Worm (Caenorhabditis elegans): ENCODE results near the gene F37A4.3.
A peak's percentile ranks its signal among the peaks of the same experiment; 100 is the strongest.

The F37A4.3 gene

DNA sequence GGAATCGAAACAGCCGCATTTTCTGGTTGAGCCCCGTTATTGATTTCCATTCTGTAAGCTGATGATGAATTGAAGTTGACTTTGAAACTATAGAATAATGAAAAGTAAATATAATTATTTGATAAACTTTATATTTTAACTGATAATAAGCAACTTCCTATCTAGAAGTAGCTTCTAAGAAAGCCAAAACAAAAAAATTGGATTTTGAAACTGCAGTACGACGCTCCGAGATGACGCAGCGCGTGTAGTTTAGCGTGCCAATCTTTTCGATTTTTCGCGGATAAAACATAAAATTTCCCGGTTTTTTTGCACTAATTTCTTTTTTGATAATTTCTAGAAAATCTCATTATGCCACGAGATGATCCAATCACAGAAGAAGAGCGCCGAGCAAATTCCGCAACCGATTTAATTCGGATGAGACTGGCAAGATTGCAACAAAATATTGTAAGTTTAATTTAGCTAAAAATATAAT is 3.9 kb downstream of the F37A4.3 start, which contains the start of the genes bath-41 and F37A4.2:
TSS of gene bath-41 (minus strand) at position 51 of the 472 bp plus-strand sequence.
TSS of gene F37A4.2 (plus strand) at position 247 of the 472 bp plus-strand sequence.
- no peak for TF ChIP-seq bed-3 (GFP tag; optimal IDR thresholded peaks at IDR 0.05)
- no peak for TF ChIP-seq cnd-1 (tag; optimal IDR thresholded peaks at IDR 0.05)
- TF ChIP-seq unc-62 (GFP tag; optimal IDR thresholded peaks at IDR 0.05), result no peak
- TF ChIP-seq ceh-39 (tag; optimal IDR thresholded peaks at IDR 0.05), result no peak
- TF ChIP-seq elt-1 (tag; optimal IDR thresholded peaks at IDR 0.05; ENCODE audit: borderline replicate concordance, insufficient read depth), result no peak
- no peak for TF ChIP-seq ceh-43 (GFP tag; optimal IDR thresholded peaks at IDR 0.05)
- TF ChIP-seq sptf-1 (tag; optimal IDR thresholded peaks at IDR 0.05), result no peak
- no peak for TF ChIP-seq lin-32 (GFP tag; optimal IDR thresholded peaks at IDR 0.05)
- TF ChIP-seq zip-8 (tag; optimal IDR thresholded peaks at IDR 0.05), result no peak
- TF ChIP-seq tbx-8 (GFP tag; optimal IDR thresholded peaks at IDR 0.05), result no peak
- TF ChIP-seq pha-4 (tag; optimal IDR thresholded peaks at IDR 0.05), result no peak
- TF ChIP-seq snpc-4 (tag; optimal IDR thresholded peaks at IDR 0.05), result no peak
- TF ChIP-seq nhr-2 (tag; optimal IDR thresholded peaks at IDR 0.05), result no peak

DNA sequence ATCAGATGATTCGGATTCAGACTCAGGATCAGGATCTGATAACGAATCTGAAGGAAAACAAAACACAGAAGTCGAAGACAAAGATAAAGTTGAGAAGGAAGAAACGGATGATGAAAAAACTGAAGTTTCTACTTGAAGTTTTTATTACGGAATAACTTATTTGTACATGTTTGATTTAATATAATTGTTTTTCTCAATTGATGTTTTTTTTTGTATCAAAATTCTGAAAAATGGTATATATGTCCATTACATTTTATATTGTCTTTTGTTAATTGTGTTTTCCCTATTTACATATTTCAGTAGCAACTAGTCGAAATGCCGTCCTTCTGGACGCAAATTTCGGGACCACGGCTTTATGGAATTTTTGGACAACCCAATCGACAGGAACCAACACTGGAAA is 4.7 kb downstream of the F37A4.3 start, which contains the start of gene F37A4.1:
TSS of gene F37A4.1 (plus strand) at position 301 of the 400 bp plus-strand sequence.
- TF ChIP-seq unc-120 (tag; optimal IDR thresholded peaks at IDR 0.05; ENCODE audit: poor library complexity, severe bottlenecking) (no peak), flh-1 (GFP tag; optimal IDR thresholded peaks at IDR 0.05) (no peak), mab-5 (tag; optimal IDR thresholded peaks at IDR 0.05) (no peak), drap-1 (GFP tag; optimal IDR thresholded peaks at IDR 0.05) (no peak), mep-1 (tag; optimal IDR thresholded peaks at IDR 0.05) (no peak), snpc-4 (tag; optimal IDR thresholded peaks at IDR 0.05) (no peak), pha-4 (tag; optimal IDR thresholded peaks at IDR 0.05) (no peak), hlh-1 (tag; optimal IDR thresholded peaks at IDR 0.05) (no peak), ztf-11 (tag; optimal IDR thresholded peaks at IDR 0.05) (no peak), nhr-76 (tag; optimal IDR thresholded peaks at IDR 0.05) (no peak), lin-32 (GFP tag; optimal IDR thresholded peaks at IDR 0.05) (no peak), ham-2 (GFP tag; optimal IDR thresholded peaks at IDR 0.05) (no peak), ces-1 (GFP tag; optimal IDR thresholded peaks at IDR 0.05) (no peak), mls-2 (tag; optimal IDR thresholded peaks at IDR 0.05) (no peak), nhr-2 (tag; optimal IDR thresholded peaks at IDR 0.05) (no peak), cnd-1 (tag; optimal IDR thresholded peaks at IDR 0.05) (no peak), unc-39 (tag; optimal IDR thresholded peaks at IDR 0.05) (no peak), blmp-1 (tag; optimal IDR thresholded peaks at IDR 0.05) (no peak)

ce11 chrIII:6725489-6725888 is 7.1 kb downstream of the F37A4.3 start, which contains the start of gene wdr-4:
TSS of gene wdr-4 (plus strand) at chrIII:6725789.
- TF ChIP-seq unc-62 (GFP tag; optimal IDR thresholded peaks at IDR 0.05), result no peak
- TF ChIP-seq ham-2 (GFP tag; optimal IDR thresholded peaks at IDR 0.05), result no peak
- TF ChIP-seq mab-5 (tag; optimal IDR thresholded peaks at IDR 0.05), result no peak
- TF ChIP-seq nhr-237 (tag; optimal IDR thresholded peaks at IDR 0.05), result no peak
- no peak for TF ChIP-seq nhr-28 (tag; optimal IDR thresholded peaks at IDR 0.05)
- TF ChIP-seq ceh-43 (GFP tag; optimal IDR thresholded peaks at IDR 0.05), result no peak
- TF ChIP-seq tbx-8 (GFP tag; optimal IDR thresholded peaks at IDR 0.05), result no peak

DNA sequence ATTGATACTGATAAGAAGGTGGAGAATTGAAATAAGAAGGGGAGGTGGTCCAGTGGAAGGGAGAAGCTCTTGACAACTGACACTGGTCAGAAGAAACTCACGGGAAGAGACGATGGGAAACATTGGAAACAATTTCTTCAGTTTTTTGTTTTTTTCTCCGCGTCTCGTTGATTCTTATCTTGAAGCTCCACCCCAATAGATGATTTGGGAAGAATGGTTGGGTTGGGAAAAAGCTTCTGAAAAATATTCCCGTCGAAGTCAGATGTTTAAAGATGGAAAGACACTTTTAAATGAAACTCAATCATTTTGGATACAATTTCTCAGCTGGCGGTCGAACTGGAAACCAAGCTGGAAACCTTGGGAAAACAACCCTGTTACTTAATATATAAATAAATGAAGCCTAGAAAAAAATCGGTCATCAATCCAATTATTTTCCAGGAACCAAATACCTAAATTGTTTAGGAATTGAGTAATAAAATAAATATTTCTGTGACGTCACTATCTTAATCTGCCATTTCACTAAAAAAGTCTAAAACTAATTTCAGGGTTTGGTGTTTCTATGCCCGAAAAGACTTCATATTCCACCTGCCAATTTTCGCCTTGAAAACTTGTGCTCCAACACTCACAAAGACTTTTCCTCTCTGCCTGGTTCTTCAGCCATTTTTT is 11.9 kb downstream of the F37A4.3 start, which contains the start of the genes Y102E9.5 and odr-4:
TSS of gene Y102E9.5 (minus strand) at position 101 of the 666 bp plus-strand sequence.
TSS of gene odr-4 (plus strand) at position 616 of the 666 bp plus-strand sequence.
- no peak for TF ChIP-seq ceh-83 (GFP tag; optimal IDR thresholded peaks at IDR 0.05)
- peak; percentile 3 for TF ChIP-seq unc-120 (tag; optimal IDR thresholded peaks at IDR 0.05; ENCODE audit: poor library complexity, severe bottlenecking)
- TF ChIP-seq nhr-12 (tag; optimal IDR thresholded peaks at IDR 0.05), result no peak
- peak; percentile 63 for TF ChIP-seq hlh-1 (tag; optimal IDR thresholded peaks at IDR 0.05)

DNA sequence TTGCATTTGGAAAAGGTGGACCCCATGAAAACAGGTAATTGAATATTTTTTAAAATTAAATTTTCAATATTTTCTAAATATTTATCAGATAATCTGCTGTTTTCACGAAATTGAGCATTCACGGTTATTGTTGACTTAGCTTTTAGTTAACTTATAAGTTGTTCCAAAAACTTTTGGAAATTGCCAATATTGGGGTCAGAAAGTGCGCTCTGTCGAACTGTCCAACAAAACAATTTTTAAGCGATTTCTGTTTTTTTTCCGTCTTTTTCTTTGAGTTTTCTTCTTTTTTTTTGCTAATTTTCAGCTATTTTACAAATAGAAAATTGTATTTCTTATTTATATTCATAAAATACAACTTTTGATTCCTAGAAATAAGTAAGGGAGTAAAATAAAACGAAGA is 12.9 kb downstream of the F37A4.3 start:
- TF ChIP-seq lin-13 (tag; optimal IDR thresholded peaks at IDR 0.05) (no peak), ceh-83 (GFP tag; optimal IDR thresholded peaks at IDR 0.05) (no peak), lsy-2 (tag; optimal IDR thresholded peaks at IDR 0.05) (no peak), lin-32 (GFP tag; optimal IDR thresholded peaks at IDR 0.05) (no peak), blmp-1 (tag; optimal IDR thresholded peaks at IDR 0.05) (no peak), ces-1 (GFP tag; optimal IDR thresholded peaks at IDR 0.05) (no peak), bed-3 (GFP tag; optimal IDR thresholded peaks at IDR 0.05) (no peak), nhr-76 (tag; optimal IDR thresholded peaks at IDR 0.05) (no peak), flh-1 (GFP tag; optimal IDR thresholded peaks at IDR 0.05) (no peak), sptf-1 (tag; optimal IDR thresholded peaks at IDR 0.05) (no peak), tbx-8 (GFP tag; optimal IDR thresholded peaks at IDR 0.05) (no peak), unc-62 (GFP tag; optimal IDR thresholded peaks at IDR 0.05) (no peak), cnd-1 (tag; optimal IDR thresholded peaks at IDR 0.05) (no peak), M03D4.4 (tag; optimal IDR thresholded peaks at IDR 0.05) (no peak), ztf-11 (tag; optimal IDR thresholded peaks at IDR 0.05) (no peak), unc-39 (tag; optimal IDR thresholded peaks at IDR 0.05) (no peak), mls-2 (tag; optimal IDR thresholded peaks at IDR 0.05) (no peak), ham-2 (GFP tag; optimal IDR thresholded peaks at IDR 0.05) (no peak)
